Worm (Caenorhabditis elegans) whole organism, L1 larva: ENCODE measurements around the gene ent-4.

Experiments used
- efl-1 ChIP-seq, 4 experiments: fragments of 150-350 bp; optimal IDR thresholded peaks in 3 of 4; peaks in 1 of 4; 1 replicate in 1 of 4; 2 replicates in 3 of 4; lab custom pipeline; 2014; ENCODE audit warnings: missing biosample characterization in 2 of 4, missing genetic modification characterization in 2 of 4, missing genetic modification reagents in 2 of 4
- fkh-10 ChIP-seq: sonication (generic microtip); optimal IDR thresholded peaks from 2 replicates; lab custom pipeline; 2017; ENCODE audit warnings: missing biosample characterization, missing genetic modification reagents, missing genetic modification characterization
- unc-62 ChIP-seq: fragments of 150-350 bp; optimal IDR thresholded peaks from 2 replicates; lab custom pipeline; 2014; ENCODE audit warnings: missing biosample characterization, missing genetic modification reagents, missing genetic modification characterization

- TF ChIP-seq efl-1 (optimal IDR thresholded peaks at IDR 0.05; lab: Kevin White, UChicago): no peak
- TF ChIP-seq efl-1 (GFP tag; optimal IDR thresholded peaks at IDR 0.05 in 1 of 2; lab: Kevin White, UChicago): no peak
- TF ChIP-seq unc-62 (GFP tag; lab: Kevin White, UChicago): no peak
- TF ChIP-seq fkh-10: no peak
Measured at ce11 chrIV:13742244-13742643, 15.5 kb downstream of the ent-4 start, which contains the start of gene C47A4.3.
